Worm (Caenorhabditis elegans): ENCODE data around the gene nekl-3.

DNA sequence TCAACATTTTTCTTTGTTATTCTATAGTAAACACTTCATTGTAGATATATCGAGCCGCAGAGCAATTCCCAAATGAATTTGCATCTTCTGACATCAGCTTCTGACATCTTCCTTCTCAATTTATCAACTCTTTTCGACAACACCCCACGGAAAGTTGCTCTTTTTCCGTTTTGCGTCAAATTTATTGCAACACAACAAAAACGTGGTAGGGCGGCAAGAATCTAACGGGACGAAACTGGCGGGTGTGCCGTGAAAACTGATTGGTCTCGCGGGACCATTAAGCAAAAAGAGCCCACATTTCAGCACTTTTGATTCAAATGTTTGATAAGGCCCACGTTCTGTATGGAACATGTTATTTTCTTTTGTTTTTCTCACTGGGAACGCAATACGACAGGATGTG lies 13.4 kb upstream of the nekl-3 start:
- no peak for TF ChIP-seq nhr-11 (tag; optimal IDR thresholded peaks at IDR 0.05)
- TF ChIP-seq skn-1 (tag; optimal IDR thresholded peaks at IDR 0.05) = no peak
